Worm (Caenorhabditis elegans) whole organism, mixed stage, embryonic: ENCODE results near the gene fipr-3.

Experiments
- nhr-28 ChIP-seq: fragments of 150-350 bp; optimal IDR thresholded peaks from 2 replicates; lab custom pipeline; 2014; ENCODE audit warnings: missing biosample characterization, missing genetic modification characterization
- sptf-1 ChIP-seq: sonication (generic microtip); optimal IDR thresholded peaks from 2 replicates; lab custom pipeline; 2017; ENCODE audit warnings: mild to moderate bottlenecking, missing genetic modification characterization, moderate library complexity, missing compliant biosample characterization
- unc-62 ChIP-seq: fragments of 150-350 bp; optimal IDR thresholded peaks from 2 replicates; lab custom pipeline; 2014; ENCODE audit warnings: missing biosample characterization, missing genetic modification reagents, missing genetic modification characterization
- zip-8 ChIP-seq: fragments of 150-350 bp; optimal IDR thresholded peaks from 2 replicates; lab custom pipeline; 2014; ENCODE audit warnings: missing biosample characterization, missing genetic modification characterization

- TF ChIP-seq nhr-28 (tag; lab: Kevin White, UChicago): no peak
- TF ChIP-seq sptf-1 (tag; lab: Kevin White, UChicago): no peak
- no peak for TF ChIP-seq unc-62 (GFP tag; lab: Kevin White, UChicago)
- TF ChIP-seq zip-8 (tag; lab: Kevin White, UChicago): no peak
Observed at ce11 chrX:14469284-14469683, 46.1 kb downstream of the fipr-3 start, which contains the start of gene M163.9.
